Worm (Caenorhabditis elegans) whole organism, early embryonic: ENCODE measurements around the gene Y41C4A.21.
A peak's percentile ranks its signal among the peaks of the same experiment; 100 is the strongest.
"Not testable (repeated sequence)": the region's sequence is repeated elsewhere in the genome, so short reads cannot be mapped to it uniquely, and the experiment has no call there.

ENCODE experiments used
- B0310.2 ChIP-seq: sonication (generic microtip); optimal IDR thresholded peaks from 2 replicates; lab custom pipeline; 2016; ENCODE audit warnings: mild to moderate bottlenecking, missing genetic modification characterization, missing compliant biosample characterization
- F13C5.2 ChIP-seq: sonication (generic microtip); optimal IDR thresholded peaks from 2 replicates; lab custom pipeline; 2017; ENCODE audit warnings: mild to moderate bottlenecking, missing genetic modification characterization, inconsistent platforms, missing compliant biosample characterization
- aly-1 ChIP-seq: sonication (generic microtip); optimal IDR thresholded peaks from 2 replicates; lab custom pipeline; 2016; ENCODE audit warnings: missing genetic modification characterization, missing compliant biosample characterization
- ama-1 ChIP-seq: fragments of 150-350 bp; optimal IDR thresholded peaks from 2 replicates; lab custom pipeline; 2014
- ceh-13 ChIP-seq: fragments of 200-800 bp; sonication (Bioruptor generic); optimal IDR thresholded peaks from 2 replicates; lab custom pipeline; 2018; ENCODE audit warnings: mild to moderate bottlenecking, missing genetic modification characterization, missing compliant biosample characterization
- ceh-36 ChIP-seq: sonication (generic microtip); optimal IDR thresholded peaks from 2 replicates; lab custom pipeline; 2016; ENCODE audit warnings: missing genetic modification characterization, inconsistent platforms, missing compliant biosample characterization
- ets-7 ChIP-seq: sonication (generic microtip); optimal IDR thresholded peaks from 2 replicates; lab custom pipeline; 2016; ENCODE audit warnings: missing genotype, missing genetic modification characterization, missing compliant biosample characterization
- flt-1 ChIP-seq: fragments of 200-800 bp; sonication (Bioruptor generic); IDR thresholded peaks from 2 replicates; pipeline ENCODE4 v1.3.6; 2022; ENCODE audit warnings: missing genetic modification characterization, missing compliant biosample characterization
- hmbx-1 ChIP-seq: sonication (generic microtip); optimal IDR thresholded peaks from 2 replicates; lab custom pipeline; 2016; ENCODE audit warnings: mild to moderate bottlenecking, missing genetic modification characterization, missing compliant biosample characterization
- hmg-4 ChIP-seq: fragments of 200-800 bp; sonication (Bioruptor generic); optimal IDR thresholded peaks from 2 replicates; lab custom pipeline; 2018; ENCODE audit warnings: mild to moderate bottlenecking, missing genetic modification characterization, missing compliant biosample characterization
- hnd-1 ChIP-seq: sonication (generic microtip); optimal IDR thresholded peaks from 2 replicates; lab custom pipeline; 2016; ENCODE audit warnings: missing genetic modification characterization, missing compliant biosample characterization
- pes-1 ChIP-seq: fragments of 200-800 bp; sonication (Bioruptor generic); IDR thresholded peaks from 2 replicates; pipeline ENCODE4 v1.3.6; 2022; ENCODE audit warnings: missing genetic modification reagents, missing genetic modification characterization, missing compliant biosample characterization
- scrt-1 ChIP-seq: fragments of 200-800 bp; sonication (Bioruptor generic); IDR thresholded peaks from 2 replicates; pipeline ENCODE4 v1.3.6; 2022; ENCODE audit warnings: missing genetic modification characterization, missing compliant biosample characterization
- sea-1 ChIP-seq: fragments of 200-800 bp; sonication (Bioruptor generic); conservative IDR thresholded peaks from 2 replicates; pipeline ENCODE4 v1.3.6; 2022; ENCODE audit warnings: missing genetic modification characterization, missing compliant biosample characterization
- tbx-11 ChIP-seq: fragments of 200-800 bp; sonication (Bioruptor generic); IDR thresholded peaks from 2 replicates; pipeline ENCODE4 v1.3.6; 2022; ENCODE audit warnings: missing genetic modification characterization, missing compliant biosample characterization
- tbx-37 ChIP-seq: fragments of 200-800 bp; sonication (Bioruptor generic); conservative IDR thresholded peaks from 2 replicates; pipeline ENCODE4 v1.3.6; 2022; ENCODE audit warnings: missing genetic modification reagents, missing genetic modification characterization, missing compliant biosample characterization
- tra-4 ChIP-seq: sonication (generic microtip); optimal IDR thresholded peaks from 2 replicates; lab custom pipeline; 2017; ENCODE audit warnings: missing genetic modification characterization, missing compliant biosample characterization

Y41C4A.21 gene

DNA sequence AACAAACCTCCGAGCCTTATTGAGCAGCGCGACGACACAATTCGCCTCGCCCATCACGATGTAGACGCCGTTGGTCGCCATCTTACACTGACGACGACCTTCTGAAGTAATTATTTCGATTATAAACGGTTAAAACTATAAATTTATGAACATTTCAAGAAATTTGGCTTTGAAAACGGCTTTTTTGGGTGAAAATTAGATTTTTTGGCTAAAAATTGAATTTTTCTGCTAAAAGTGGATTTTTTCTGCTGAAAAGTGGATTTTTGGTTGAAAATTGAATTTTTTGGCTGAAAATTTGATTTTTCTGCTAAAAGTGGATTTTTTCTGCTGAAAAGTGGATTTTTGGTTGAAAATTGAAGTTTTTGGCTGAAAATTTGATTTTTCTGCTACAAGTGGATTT is 41.4 kb downstream of the Y41C4A.21 start, which contains the start of gene gbf-1:
Gene gbf-1 (minus strand): TSS at position 101 of the 400 bp plus-strand sequence.
- not testable (repeated sequence) for TF ChIP-seq tbx-11 (GFP tag; lab: Robert Waterston, UW); hmg-4; tra-4 (tag; lab: Kevin White, UChicago)

DNA sequence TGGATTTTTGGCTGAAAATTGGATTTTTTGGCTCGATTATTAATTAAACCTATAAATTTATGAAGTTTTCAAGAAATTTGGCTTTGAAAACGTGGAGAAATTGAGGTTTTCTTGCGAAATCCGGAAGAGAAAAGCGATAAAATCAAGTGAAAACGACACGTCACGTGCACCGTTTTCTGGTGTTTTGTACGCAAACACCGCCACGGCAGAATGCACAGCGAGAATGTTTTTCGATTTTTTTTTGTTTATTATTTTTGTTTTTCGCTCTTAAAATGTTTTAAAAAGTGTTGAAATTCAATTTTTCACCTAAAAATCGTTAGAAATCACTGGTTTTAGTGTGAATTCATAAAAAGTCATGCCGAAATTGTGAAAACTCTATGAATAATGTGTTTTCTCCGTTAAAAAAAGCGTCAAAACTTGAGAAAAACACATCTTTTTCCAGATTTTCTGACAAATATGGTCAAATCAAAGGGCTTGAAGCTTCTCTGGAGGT is 42.4 kb downstream of the Y41C4A.21 start, which contains the start of gene immp-1:
Gene immp-1 (plus strand): TSS at position 443 of the 493 bp plus-strand sequence.
- TF ChIP-seq F13C5.2 (peak; percentile 15), B0310.2 (tag; lab: Kevin White, UChicago) (no peak)

ce11 chrIII:11777321-11777720 is 45.2 kb downstream of the Y41C4A.21 start, which contains the start of gene mdt-21:
Gene mdt-21, plus strand, starts transcription at chrIII:11777621.
- no peak for TF ChIP-seq tra-4 (tag; lab: Kevin White, UChicago)
- no peak for TF ChIP-seq flt-1 (GFP tag; lab: Robert Waterston, UW)
- no peak for TF ChIP-seq hmbx-1 (tag; lab: Kevin White, UChicago)
- TF ChIP-seq sea-1 (GFP tag; lab: Robert Waterston, UW) = no peak
- no peak for TF ChIP-seq aly-1 (tag; lab: Kevin White, UChicago)
- no peak for TF ChIP-seq hnd-1 (tag; lab: Kevin White, UChicago)
- TF ChIP-seq ets-7 = no peak
- TF ChIP-seq pes-1 (GFP tag; lab: Robert Waterston, UW) = no peak
- no peak for TF ChIP-seq tbx-11 (GFP tag; lab: Robert Waterston, UW)
- no peak for TF ChIP-seq B0310.2 (tag; lab: Kevin White, UChicago)

DNA sequence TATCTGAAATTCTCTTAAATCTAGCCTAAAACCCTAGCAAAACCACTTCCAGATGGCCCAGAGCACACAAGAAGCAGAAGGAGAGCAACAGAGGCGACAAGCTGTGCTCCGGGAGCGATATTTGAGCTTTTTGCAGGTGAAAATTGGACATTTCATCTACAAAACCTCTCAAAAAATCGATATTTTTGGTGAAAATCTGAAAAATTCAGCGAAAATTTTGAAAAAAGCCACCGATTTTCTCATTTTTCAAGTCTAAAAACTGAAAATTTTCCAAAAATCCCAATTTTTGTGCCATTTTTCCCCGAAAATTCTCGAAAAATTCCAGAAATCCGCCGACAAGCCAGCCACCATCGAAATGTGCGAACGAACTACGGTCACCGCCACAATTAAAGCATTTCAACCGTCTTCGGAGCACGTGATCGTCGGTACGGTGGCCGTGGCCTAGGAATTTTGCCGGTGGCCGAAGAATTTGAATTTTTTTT is 48.1 kb downstream of the Y41C4A.21 start, which contains the start of gene C24H11.5:
Gene C24H11.5 (plus strand): TSS at position 51 of the 482 bp plus-strand sequence.
- no peak for TF ChIP-seq scrt-1 (GFP tag; lab: Robert Waterston, UW)
- no peak for TF ChIP-seq ets-7
- no peak for TF ChIP-seq ceh-36
- TF ChIP-seq hmbx-1 (tag; lab: Kevin White, UChicago) = no peak
- no peak for TF ChIP-seq aly-1 (tag; lab: Kevin White, UChicago)
- TF ChIP-seq ceh-13 (GFP tag; lab: Kevin White, UChicago) = no peak
- no peak for TF ChIP-seq hnd-1 (tag; lab: Kevin White, UChicago)
- TF ChIP-seq B0310.2 (tag; lab: Kevin White, UChicago) = no peak
- no peak for TF ChIP-seq pes-1 (GFP tag; lab: Robert Waterston, UW)
- no peak for TF ChIP-seq tbx-11 (GFP tag; lab: Robert Waterston, UW)
- no peak for TF ChIP-seq tbx-37 (GFP tag; lab: Robert Waterston, UW)
- TF ChIP-seq flt-1 (GFP tag; lab: Robert Waterston, UW) = no peak
- TF ChIP-seq tra-4 (tag; lab: Kevin White, UChicago) = no peak
- TF ChIP-seq F13C5.2 = no peak
- TF ChIP-seq sea-1 (GFP tag; lab: Robert Waterston, UW) = no peak
- no peak for TF ChIP-seq ama-1 (lab: Kevin White, UChicago)

DNA sequence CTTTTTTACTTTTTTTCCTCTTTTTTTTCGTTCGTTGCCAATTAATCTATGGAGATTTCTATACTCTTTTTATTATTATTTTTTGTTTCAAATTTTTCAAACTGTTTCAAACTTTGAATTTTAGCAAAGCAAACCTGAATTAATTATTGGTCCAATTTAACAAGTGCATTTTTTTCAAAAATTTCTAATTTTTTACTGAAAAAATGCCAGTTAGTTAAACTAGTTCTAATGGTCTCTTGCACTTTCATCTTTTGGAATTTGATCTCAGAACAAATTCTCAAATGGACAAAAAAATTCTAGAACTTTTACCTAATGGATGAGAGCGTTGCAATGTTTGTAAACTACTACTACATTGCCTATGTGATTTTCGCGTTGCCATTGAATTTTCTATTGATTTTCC is 49.6 kb downstream of the Y41C4A.21 start, which contains the start of gene srd-74:
Gene srd-74 (plus strand): TSS at position 301 of the 400 bp plus-strand sequence.
- TF ChIP-seq hnd-1 (tag; lab: Kevin White, UChicago) (no peak), ama-1 (lab: Kevin White, UChicago) (no peak), aly-1 (tag; lab: Kevin White, UChicago) (no peak)
